Fruit fly (Drosophila melanogaster) whole organism, wandering third instar larva: ENCODE measurements around the gene Obp84a.

Experiments used
- Abd-B ChIP-seq: fragments of >200 bp; optimal IDR thresholded peaks from 2 replicates; lab custom pipeline; 2017; ENCODE audit warnings: missing biosample characterization, missing genetic modification characterization
- CG32264 ChIP-seq: fragments of 200-800 bp; sonication (Bioruptor generic); optimal IDR thresholded peaks from 2 replicates; lab custom pipeline; 2016; ENCODE audit warnings: missing biosample characterization, missing genetic modification characterization
- Hr78 ChIP-seq: fragments of >200 bp; optimal IDR thresholded peaks from 2 replicates; lab custom pipeline; 2017; ENCODE audit warnings: missing biosample characterization, missing genetic modification characterization
- Hr83 ChIP-seq: fragments of 200-300 bp; sonication (Bioruptor generic); optimal IDR thresholded peaks from 2 replicates; lab custom pipeline; 2016; ENCODE audit warnings: missing biosample characterization, mild to moderate bottlenecking, missing genetic modification characterization, moderate library complexity; ENCODE audit not compliant: poor library complexity, severe bottlenecking
- Myc ChIP-seq: fragments of >200 bp; optimal IDR thresholded peaks from 2 replicates; lab custom pipeline; 2017
- N ChIP-seq: fragments of >200 bp; optimal IDR thresholded peaks from 2 replicates; lab custom pipeline; 2018; ENCODE audit warnings: missing biosample characterization, missing external identifiers, missing genetic modification characterization
- OdsH ChIP-seq: fragments of 200-800 bp; sonication (Bioruptor generic); optimal IDR thresholded peaks from 2 replicates; lab custom pipeline; 2016; ENCODE audit warnings: missing biosample characterization, mild to moderate bottlenecking, missing genetic modification characterization
- br ChIP-seq: fragments of 200-800 bp; sonication (Bioruptor generic); optimal IDR thresholded peaks from 2 replicates; lab custom pipeline; 2016; ENCODE audit warnings: missing biosample characterization, missing genetic modification characterization
- dl ChIP-seq, 2 experiments: fragments of 175-275, 200-275 bp in 1 of 2; fragments of 200-275 bp in 1 of 2; sonication (Bioruptor generic); optimal IDR thresholded peaks; lab custom pipeline; 2018; ENCODE audit warnings: mild to moderate bottlenecking in 2 of 2, missing biosample characterization in 2 of 2, missing genetic modification characterization in 2 of 2, moderate library complexity in 2 of 2; ENCODE audit not compliant: partially characterized antibody in 2 of 2, insufficient read depth in 1 of 2
- dsf ChIP-seq: sonication (Bioruptor generic); optimal IDR thresholded peaks from 2 replicates; lab custom pipeline; 2016; ENCODE audit warnings: missing biosample characterization, missing genetic modification characterization, borderline replicate concordance
- foxo ChIP-seq, 2 experiments: fragments of 200-800 bp; sonication (Bioruptor generic); optimal IDR thresholded peaks; 2 replicates in 1 of 2; 3 replicates in 1 of 2; lab custom pipeline; 2016 to 2017; ENCODE audit warnings: missing biosample characterization in 2 of 2, missing genetic modification characterization in 2 of 2
- fru ChIP-seq: fragments of 200-800 bp; sonication (Bioruptor generic); optimal IDR thresholded peaks from 3 replicates; lab custom pipeline; 2016; ENCODE audit warnings: missing biosample characterization, mild to moderate bottlenecking, missing genetic modification characterization
- h ChIP-seq: fragments of 200-800 bp; sonication (Bioruptor generic); optimal IDR thresholded peaks from 3 replicates; lab custom pipeline; 2016; ENCODE audit warnings: missing biosample characterization, mild to moderate bottlenecking, missing genetic modification characterization
- psq ChIP-seq: fragments of 200-800 bp; sonication (Bioruptor generic); optimal IDR thresholded peaks from 3 replicates; lab custom pipeline; 2017; ENCODE audit warnings: missing biosample characterization, mild to moderate bottlenecking, missing genetic modification characterization, moderate library complexity

DNA sequence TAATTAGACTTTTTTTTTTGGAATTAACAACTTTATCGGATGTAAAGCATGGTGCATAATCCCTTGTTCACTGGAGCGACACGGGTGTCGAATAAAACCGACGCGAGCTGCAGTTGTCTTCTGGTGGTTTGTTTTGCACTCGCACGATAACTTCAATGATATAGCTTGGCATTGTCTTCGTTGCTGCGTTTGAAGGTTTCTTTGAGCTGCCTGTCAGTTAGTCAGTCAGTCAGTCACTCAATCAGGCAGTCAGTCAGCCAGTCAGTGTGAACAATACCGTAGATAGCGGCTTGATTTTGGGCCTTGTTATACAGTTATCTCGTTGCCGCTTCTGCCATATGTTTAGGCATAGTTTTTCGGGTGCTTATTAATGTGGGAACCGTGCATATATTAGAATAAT, 7.8 kb upstream of the Obp84a start:
- TF ChIP-seq N (GFP tag; lab: Kevin White, UChicago), result no peak
- no peak for TF ChIP-seq dsf (GFP tag; lab: Kevin White, UChicago)
- no peak for TF ChIP-seq Myc (lab: Kevin White, UChicago)
- TF ChIP-seq Hr78 (GFP tag; lab: Kevin White, UChicago), result no peak
- TF ChIP-seq psq (GFP tag; lab: Kevin White, UChicago), result no peak
- no peak for TF ChIP-seq foxo (GFP tag; optimal IDR thresholded peaks at IDR 0.05; lab: Kevin White, UChicago)
- TF ChIP-seq Hr83, result no peak
- no peak for TF ChIP-seq Abd-B (GFP tag; lab: Kevin White, UChicago)
- TF ChIP-seq CG32264 (GFP tag; lab: Kevin White, UChicago), result no peak
- TF ChIP-seq br (GFP tag; lab: Kevin White, UChicago), result no peak
- TF ChIP-seq fru (GFP tag; lab: Kevin White, UChicago), result no peak
- no peak for TF ChIP-seq h
- TF ChIP-seq OdsH (GFP tag; lab: Kevin White, UChicago), result no peak
- no peak for TF ChIP-seq dl (GFP tag; optimal IDR thresholded peaks at IDR 0.05; lab: Kevin White, UChicago; ENCODE audit: insufficient read depth in 1 of 2, partially characterized antibody in 2 of 2)
